Fruit fly (Drosophila melanogaster) whole organism, embryonic: ENCODE results near the gene Cpr23B.

Experiments used
- BtbVII ChIP-seq: fragments of 200-800 bp; sonication (Bioruptor generic); optimal IDR thresholded peaks from 3 replicates; lab custom pipeline; 2017; ENCODE audit warnings: missing biosample characterization, mild to moderate bottlenecking, missing genetic modification characterization
- CG10431 ChIP-seq: fragments of 200-800 bp; sonication (Bioruptor generic); optimal IDR thresholded peaks from 3 replicates; lab custom pipeline; 2018; ENCODE audit warnings: missing biosample characterization, mild to moderate bottlenecking, missing genetic modification characterization
- CG11560 ChIP-seq: fragments of 200-800 bp; sonication (Bioruptor generic); IDR thresholded peaks from 3 replicates; pipeline ENCODE4 v1.3.6; 2022; ENCODE audit warnings: missing biosample characterization, missing genetic modification characterization
- CG1233 ChIP-seq: fragments of 200-800 bp; sonication (Bioruptor generic); optimal IDR thresholded peaks from 4 replicates; lab custom pipeline; 2018; ENCODE audit warnings: missing biosample characterization, mild to moderate bottlenecking, missing genetic modification characterization
- CG13624 ChIP-seq: fragments of 200-800 bp; sonication (Bioruptor generic); optimal IDR thresholded peaks from 2 replicates; lab custom pipeline; 2016; ENCODE audit warnings: missing biosample characterization, missing genetic modification characterization
- CG16815 ChIP-seq: fragments of 200-800 bp; sonication (Bioruptor generic); optimal IDR thresholded peaks from 3 replicates; lab custom pipeline; 2017; ENCODE audit warnings: missing biosample characterization, mild to moderate bottlenecking, missing genetic modification characterization
- CG17568 ChIP-seq: fragments of 200-800 bp; sonication (Bioruptor generic); optimal IDR thresholded peaks from 2 replicates; lab custom pipeline; 2018; ENCODE audit warnings: missing biosample characterization, mild to moderate bottlenecking, missing genetic modification characterization, moderate library complexity
- CG18262 ChIP-seq: fragments of 200-800 bp; optimal IDR thresholded peaks from 3 replicates; lab custom pipeline; 2019; ENCODE audit warnings: missing biosample characterization, mild to moderate bottlenecking, missing genetic modification characterization, moderate library complexity
- CG18599 ChIP-seq: fragments of 200-800 bp; sonication (Bioruptor generic); optimal IDR thresholded peaks from 3 replicates; lab custom pipeline; 2017; ENCODE audit warnings: missing biosample characterization, missing genetic modification characterization, mild to moderate bottlenecking, moderate library complexity, missing genetic modification reagents
- CG2129 ChIP-seq: fragments of 200-800 bp; sonication (Bioruptor generic); IDR thresholded peaks from 2 replicates; pipeline ENCODE4 v1.3.6; 2022; ENCODE audit warnings: missing biosample characterization, missing genetic modification characterization; ENCODE audit not compliant: partially characterized antibody
- CG3407 ChIP-seq: fragments of 200-800 bp; sonication (Bioruptor generic); optimal IDR thresholded peaks from 2 replicates; lab custom pipeline; 2018; ENCODE audit warnings: missing biosample characterization, mild to moderate bottlenecking, missing genetic modification characterization
- CG42726 ChIP-seq: fragments of 200-800 bp; sonication (Bioruptor generic); IDR thresholded peaks from 2 replicates; pipeline ENCODE4 v1.3.6; 2022; ENCODE audit warnings: missing biosample characterization, missing genetic modification characterization; ENCODE audit not compliant: partially characterized antibody
- CG4820 ChIP-seq: fragments of 200-800 bp; sonication (Bioruptor generic); optimal IDR thresholded peaks from 3 replicates; lab custom pipeline; 2016; ENCODE audit warnings: missing biosample characterization, missing genetic modification characterization
- CG8944 ChIP-seq: fragments of 200-800 bp; sonication (Bioruptor generic); optimal IDR thresholded peaks from 3 replicates; lab custom pipeline; 2016; ENCODE audit warnings: missing biosample characterization, missing genetic modification characterization
- CTCF ChIP-seq: fragments of 200-800 bp; sonication (Bioruptor generic); optimal IDR thresholded peaks from 2 replicates; lab custom pipeline; 2017; ENCODE audit warnings: missing biosample characterization, mild to moderate bottlenecking, missing genetic modification characterization, moderate library complexity
- CoRest ChIP-seq: fragments of 200-800 bp; sonication (Bioruptor generic); optimal IDR thresholded peaks from 3 replicates; lab custom pipeline; 2018; ENCODE audit warnings: missing biosample characterization, mild to moderate bottlenecking, missing genetic modification characterization, moderate library complexity
- Dbx ChIP-seq: fragments of 200-800 bp; sonication (Bioruptor generic); IDR thresholded peaks from 3 replicates; pipeline ENCODE4 v1.3.6; 2022; ENCODE audit warnings: missing biosample characterization, missing genetic modification characterization
- Fer2 ChIP-seq: fragments of 200-800 bp; sonication (Bioruptor generic); optimal IDR thresholded peaks from 2 replicates; lab custom pipeline; 2018; ENCODE audit warnings: missing biosample characterization, mild to moderate bottlenecking, missing genetic modification characterization, moderate library complexity
- Gug ChIP-seq: fragments of 200-800 bp; sonication (Bioruptor generic); IDR thresholded peaks from 4 replicates; pipeline ENCODE4 v1.3.6; 2022; ENCODE audit warnings: missing biosample characterization, missing genetic modification characterization
- HLH54F ChIP-seq: fragments of 200-800 bp; sonication (Bioruptor generic); optimal IDR thresholded peaks from 3 replicates; lab custom pipeline; 2016; ENCODE audit warnings: missing biosample characterization, missing genetic modification characterization
- HmgD ChIP-seq: fragments of 200-800 bp; sonication (Bioruptor generic); optimal IDR thresholded peaks from 3 replicates; lab custom pipeline; 2016; ENCODE audit warnings: missing biosample characterization, missing genetic modification characterization
- Lpt ChIP-seq: fragments of >200 bp; optimal IDR thresholded peaks from 2 replicates; lab custom pipeline; 2018; ENCODE audit warnings: missing biosample characterization, missing genetic modification characterization
- Med ChIP-seq: fragments of 200-800 bp; sonication (Bioruptor generic); peaks from one replicate; lab custom pipeline; 2016; ENCODE audit warnings: missing biosample characterization, missing genetic modification characterization, mild to moderate bottlenecking, inconsistent platforms, moderate library complexity
- Mes4 ChIP-seq: fragments of 200-800 bp; sonication (Bioruptor generic); optimal IDR thresholded peaks from 2 replicates; lab custom pipeline; 2016; ENCODE audit warnings: missing biosample characterization, missing genetic modification characterization
- NC2β ChIP-seq: fragments of 200-800 bp; sonication (Bioruptor generic); optimal IDR thresholded peaks from 2 replicates; lab custom pipeline; 2016; ENCODE audit warnings: missing biosample characterization, missing genetic modification characterization
- NK7.1 ChIP-seq: fragments of 200-800 bp; sonication (Bioruptor generic); optimal IDR thresholded peaks from 3 replicates; lab custom pipeline; 2016; ENCODE audit warnings: missing biosample characterization, missing genetic modification characterization
- Oaz ChIP-seq: fragments of 200-800 bp; sonication (Bioruptor generic); IDR thresholded peaks from 2 replicates; pipeline ENCODE4 v1.3.6; 2022; ENCODE audit warnings: missing biosample characterization, missing genetic modification characterization
- Rx ChIP-seq: fragments of 200-800 bp; sonication (Bioruptor generic); IDR thresholded peaks from 2 replicates; pipeline ENCODE4 v1.3.6; 2022; ENCODE audit warnings: missing biosample characterization, missing genetic modification characterization
- Side ChIP-seq: fragments of 200-800 bp; sonication (Bioruptor generic); optimal IDR thresholded peaks from 2 replicates; lab custom pipeline; 2016; ENCODE audit warnings: missing biosample characterization, missing genetic modification characterization
- Sin3A ChIP-seq: fragments of >200 bp; optimal IDR thresholded peaks from 2 replicates; lab custom pipeline; 2018
- Six4 ChIP-seq: fragments of 200-800 bp; sonication (Bioruptor generic); optimal IDR thresholded peaks from 2 replicates; lab custom pipeline; 2016; ENCODE audit warnings: missing biosample characterization, missing genetic modification characterization
- Spps ChIP-seq: fragments of 200-800 bp; sonication (Bioruptor generic); optimal IDR thresholded peaks from 2 replicates; lab custom pipeline; 2018; ENCODE audit warnings: missing biosample characterization, mild to moderate bottlenecking, missing genetic modification characterization
- Sry-δ ChIP-seq: fragments of 200-800 bp; sonication (Bioruptor generic); optimal IDR thresholded peaks from 2 replicates; lab custom pipeline; 2016; ENCODE audit warnings: missing biosample characterization, missing genetic modification characterization
- Taf1 ChIP-seq: fragments of 200-800 bp; sonication (Bioruptor generic); IDR thresholded peaks from 2 replicates; pipeline ENCODE4 v1.3.6; 2022; ENCODE audit warnings: missing biosample characterization, missing genetic modification characterization
- ato ChIP-seq: fragments of 200-800 bp; sonication (Bioruptor generic); IDR thresholded peaks from 2 replicates; pipeline ENCODE4 v1.3.6; 2022; ENCODE audit warnings: missing biosample characterization, missing genetic modification characterization; ENCODE audit not compliant: partially characterized antibody
- bsh ChIP-seq, 2 experiments: fragments of 200-800 bp; sonication (Bioruptor generic); optimal IDR thresholded peaks; 2 replicates each; lab custom pipeline; 2017 to 2018; ENCODE audit warnings: mild to moderate bottlenecking in 2 of 2, missing biosample characterization in 2 of 2, missing genetic modification characterization in 2 of 2, moderate library complexity in 1 of 2
- cwo ChIP-seq: fragments of 200-800 bp; sonication (Bioruptor generic); optimal IDR thresholded peaks from 3 replicates; lab custom pipeline; 2017; ENCODE audit warnings: missing biosample characterization, missing genetic modification characterization, mild to moderate bottlenecking, moderate library complexity, missing genetic modification reagents
- dmrt11E ChIP-seq: fragments of 200-800 bp; sonication (Bioruptor generic); optimal IDR thresholded peaks from 3 replicates; lab custom pipeline; 2018; ENCODE audit warnings: missing biosample characterization, mild to moderate bottlenecking, missing genetic modification characterization, moderate library complexity
- ind ChIP-seq: fragments of 200-800 bp; sonication (Bioruptor generic); optimal IDR thresholded peaks from 3 replicates; lab custom pipeline; 2016; ENCODE audit warnings: missing biosample characterization, missing genetic modification characterization
- jumu ChIP-seq: fragments of 200-800 bp; sonication (Bioruptor generic); optimal IDR thresholded peaks from 3 replicates; lab custom pipeline; 2016; ENCODE audit warnings: missing biosample characterization, missing genetic modification characterization
- lov ChIP-seq, 2 experiments: fragments of 200-800 bp in 1 of 2; fragments of >200 bp in 1 of 2; sonication (Bioruptor generic) in 1 of 2; IDR thresholded peaks in 1 of 2; optimal IDR thresholded peaks in 1 of 2; 2 replicates in 1 of 2; 3 replicates in 1 of 2; pipeline versions ENCODE4 v1.3.6 to Lab custom; 2017 to 2022; ENCODE audit warnings: missing biosample characterization in 1 of 2, missing genetic modification characterization in 1 of 2
- maf-S ChIP-seq: fragments of 200-800 bp; sonication (Bioruptor generic); optimal IDR thresholded peaks from 2 replicates; lab custom pipeline; 2016; ENCODE audit warnings: missing biosample characterization, missing genetic modification characterization
- salm ChIP-seq: fragments of 200-800 bp; sonication (Bioruptor generic); optimal IDR thresholded peaks from 2 replicates; lab custom pipeline; 2018; ENCODE audit warnings: missing biosample characterization, mild to moderate bottlenecking, missing genetic modification characterization
- seq ChIP-seq: fragments of 200-800 bp; sonication (Bioruptor generic); IDR thresholded peaks from 2 replicates; pipeline ENCODE4 v1.3.6; 2022; ENCODE audit warnings: missing biosample characterization, missing genetic modification characterization
- sna ChIP-seq: fragments of 200-800 bp; sonication (Bioruptor generic); IDR thresholded peaks from 2 replicates; pipeline ENCODE4 v1.3.6; 2022; ENCODE audit warnings: missing biosample characterization, missing genetic modification characterization; ENCODE audit not compliant: partially characterized antibody
- sqz ChIP-seq: fragments of 200-800 bp; sonication (Bioruptor generic); optimal IDR thresholded peaks from 3 replicates; lab custom pipeline; 2018; ENCODE audit warnings: missing biosample characterization, mild to moderate bottlenecking, missing genetic modification characterization
- stc ChIP-seq: fragments of 200-800 bp; sonication (Bioruptor generic); IDR thresholded peaks from 2 replicates; pipeline ENCODE4 v1.3.6; 2022; ENCODE audit warnings: missing biosample characterization, missing genetic modification characterization
- tgo ChIP-seq: fragments of 200-800 bp; sonication (Bioruptor generic); IDR thresholded peaks from 3 replicates; pipeline ENCODE4 v1.3.6; 2022; ENCODE audit warnings: missing biosample characterization, missing genetic modification characterization
- tio ChIP-seq: fragments of 200-800 bp; sonication (Bioruptor generic); optimal IDR thresholded peaks from 2 replicates; lab custom pipeline; 2017; ENCODE audit warnings: missing biosample characterization, missing genetic modification characterization, inconsistent platforms
- usp ChIP-seq: fragments of >200 bp; optimal IDR thresholded peaks from 2 replicates; lab custom pipeline; 2017; ENCODE audit warnings: missing biosample characterization, missing genetic modification characterization
- vfl ChIP-seq: fragments of 200-800 bp; sonication (Bioruptor generic); optimal IDR thresholded peaks from 2 replicates; lab custom pipeline; 2016; ENCODE audit warnings: missing biosample characterization, missing genetic modification characterization

Cpr23B gene

DNA sequence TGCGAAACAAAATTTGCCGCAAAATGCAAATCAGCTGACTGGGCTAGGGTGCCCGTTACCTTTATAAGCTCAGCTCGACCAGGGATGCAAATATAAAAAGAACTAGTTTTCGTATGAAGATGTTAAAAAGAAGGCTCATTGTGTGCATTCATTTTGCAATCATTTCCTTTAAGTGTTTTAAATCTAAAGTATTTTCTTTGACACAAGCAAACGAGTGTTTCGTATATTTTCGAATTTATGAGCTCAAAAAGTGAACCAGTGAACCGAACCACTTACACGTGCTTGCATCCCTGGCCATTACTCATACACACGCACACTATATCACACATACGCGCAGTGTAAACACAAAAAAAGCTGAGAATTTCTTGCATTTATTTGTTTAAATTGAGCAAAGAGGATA is 40.0 kb downstream of the Cpr23B start, which contains the start of the genes Prx6a and Sbat (continued):
- TF ChIP-seq BtbVII (GFP tag; lab: Kevin White, UChicago) (no peak), CG17568 (GFP tag; lab: Kevin White, UChicago) (peak; percentile 49), CG42726 (GFP tag; lab: Robert Waterston, UW) (no peak), CG4820 (peak; percentile 64), ind (peak; percentile 79), HmgD (GFP tag; lab: Kevin White, UChicago) (peak; percentile 75), CG16815 (GFP tag; lab: Kevin White, UChicago) (peak; percentile 48), jumu (peak; percentile 74), HLH54F (GFP tag; lab: Kevin White, UChicago) (peak; percentile 73), CG11560 (tag; lab: Robert Waterston, UW) (peak; percentile 54; the same call in 1 of the 3 replicates), seq (GFP tag; lab: Robert Waterston, UW) (no peak), Med (GFP tag; lab: Kevin White, UChicago) (peak; percentile 95), CTCF (GFP tag; lab: Kevin White, UChicago) (peak; percentile 17), vfl (peak; percentile 63), CoRest (tag; lab: Kevin White, UChicago) (peak; percentile 86), maf-S (peak; percentile 54), CG10431 (GFP tag; lab: Kevin White, UChicago) (no peak), sqz (GFP tag; lab: Kevin White, UChicago) (peak; percentile 29), Oaz (GFP tag; lab: Robert Waterston, UW) (0 out of 2 replicates have a peak, but pooled peaks have one; percentile 20), lov (optimal IDR thresholded peaks at IDR 0.05; lab: Kevin White, UChicago) (no peak), lov (GFP tag; IDR thresholded peaks at IDR 0.05; lab: Robert Waterston, UW) (no peak), Sin3A (peak; percentile 92), CG1233 (GFP tag; lab: Kevin White, UChicago) (peak; percentile 72), CG2129 (GFP tag; lab: Robert Waterston, UW) (no peak), salm (tag; lab: Kevin White, UChicago) (peak; percentile 37), Spps (tag; lab: Kevin White, UChicago) (peak; percentile 38), usp (GFP tag; lab: Kevin White, UChicago) (no peak), Rx (GFP tag; lab: Robert Waterston, UW) (no peak), Sry-δ (GFP tag; lab: Kevin White, UChicago) (peak; percentile 52), CG18262 (peak; percentile 63), Taf1 (GFP tag; lab: Robert Waterston, UW) (peak; percentile 58; the same call in 1 of the 2 replicates), stc (GFP tag; lab: Robert Waterston, UW) (peak; percentile 45; the same call in 1 of the 2 replicates), Dbx (GFP tag; lab: Robert Waterston, UW) (peak; percentile 61; the same call in 2 of the 3 replicates), NC2β (GFP tag; lab: Kevin White, UChicago) (peak; percentile 63), Six4 (GFP tag; lab: Kevin White, UChicago) (peak; percentile 41), NK7.1 (GFP tag; lab: Kevin White, UChicago) (no peak), Mes4 (peak; percentile 42), Gug (peak; percentile 56; the same call in 2 of the 4 replicates), CG13624 (peak; percentile 75), tgo (GFP tag; lab: Robert Waterston, UW) (peak; percentile 56; the same call in 2 of the 3 replicates), CG18599 (GFP tag; lab: Kevin White, UChicago) (peak; percentile 81), Lpt (GFP tag; lab: Kevin White, UChicago) (no peak), ato (GFP tag; lab: Robert Waterston, UW) (no peak), dmrt11E (tag; lab: Kevin White, UChicago) (peak; percentile 65), sna (GFP tag; lab: Robert Waterston, UW) (no peak), Fer2 (tag; lab: Kevin White, UChicago) (peak; percentile 66), bsh (GFP tag; optimal IDR thresholded peaks at IDR 0.05; lab: Kevin White, UChicago) (peak in 1 of 2 experiments; percentile 66), tio (GFP tag; lab: Kevin White, UChicago) (no peak), Side (peak; percentile 77), CG3407 (GFP tag; lab: Kevin White, UChicago) (no peak), CG8944 (GFP tag; lab: Kevin White, UChicago) (peak; percentile 65), cwo (GFP tag; lab: Kevin White, UChicago) (peak; percentile 30)
